Worm (Caenorhabditis elegans) whole organism, mixed stage, embryonic: ENCODE measurements around the gene madf-5.

Experiments used
- bed-3 ChIP-seq: fragments of 200-800 bp; sonication (Bioruptor generic); optimal IDR thresholded peaks from 3 replicates; lab custom pipeline; 2018; ENCODE audit warnings: mild to moderate bottlenecking, missing genetic modification characterization, moderate library complexity, missing compliant biosample characterization
- ceh-43 ChIP-seq: fragments of 200-800 bp; sonication (Bioruptor generic); optimal IDR thresholded peaks from 2 replicates; lab custom pipeline; 2018; ENCODE audit warnings: mild to moderate bottlenecking, missing genetic modification characterization, moderate library complexity, missing compliant biosample characterization
- elt-1 ChIP-seq: sonication (generic microtip); optimal IDR thresholded peaks from 2 replicates; lab custom pipeline; 2017; ENCODE audit warnings: missing genetic modification characterization, mild to moderate bottlenecking, missing compliant biosample characterization, antibody characterized with exemption, moderate library complexity, borderline replicate concordance; ENCODE audit not compliant: insufficient read depth
- hlh-1 ChIP-seq: fragments of 150-350 bp; optimal IDR thresholded peaks from 2 replicates; lab custom pipeline; 2014; ENCODE audit warnings: missing biosample characterization, missing genetic modification reagents, missing genetic modification characterization
- nhr-12 ChIP-seq: fragments of 150-350 bp; optimal IDR thresholded peaks from 2 replicates; lab custom pipeline; 2014; ENCODE audit warnings: missing biosample characterization, missing genetic modification characterization
- nhr-2 ChIP-seq: fragments of 150-350 bp; optimal IDR thresholded peaks from 2 replicates; lab custom pipeline; 2014; ENCODE audit warnings: missing biosample characterization, missing genetic modification characterization
- nhr-237 ChIP-seq: fragments of 150-350 bp; optimal IDR thresholded peaks from 2 replicates; lab custom pipeline; 2014; ENCODE audit warnings: missing biosample characterization, missing genetic modification characterization
- nhr-76 ChIP-seq: sonication (generic microtip); optimal IDR thresholded peaks from 2 replicates; lab custom pipeline; 2017; ENCODE audit warnings: missing biosample characterization, missing genetic modification characterization
- ztf-11 ChIP-seq: fragments of 150-350 bp; optimal IDR thresholded peaks from 2 replicates; lab custom pipeline; 2014; ENCODE audit warnings: missing biosample characterization, missing genetic modification characterization

DNA sequence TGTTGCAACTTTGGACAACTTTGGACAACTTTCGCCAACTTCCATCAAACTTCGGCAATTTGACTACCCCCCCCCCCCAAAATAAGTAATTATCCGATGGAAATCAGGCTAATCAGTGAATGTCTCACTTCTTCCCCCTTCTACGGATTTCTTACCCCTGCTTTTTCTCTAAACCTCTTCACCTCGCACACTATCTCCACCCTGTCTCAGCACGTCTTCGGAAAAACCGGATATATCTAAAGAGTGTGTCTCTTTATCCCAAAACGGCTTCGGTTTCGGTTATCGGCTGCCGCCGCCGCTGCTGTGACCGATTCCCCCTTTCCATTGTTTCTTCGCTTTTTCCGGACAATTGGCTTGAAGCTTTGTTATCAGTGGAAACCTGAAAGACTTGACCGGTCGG is 5.6 kb upstream of the madf-5 start:
- TF ChIP-seq elt-1 (tag; lab: Kevin White, UChicago), result no peak
- no peak for TF ChIP-seq bed-3
- TF ChIP-seq ztf-11 (tag; lab: Kevin White, UChicago), result no peak
- no peak for TF ChIP-seq nhr-237 (tag; lab: Kevin White, UChicago)
- TF ChIP-seq nhr-12, result no peak
- TF ChIP-seq nhr-76 (tag; lab: Kevin White, UChicago), result no peak
- no peak for TF ChIP-seq ceh-43 (GFP tag; lab: Kevin White, UChicago)
- TF ChIP-seq nhr-2 (tag; lab: Kevin White, UChicago), result no peak
- TF ChIP-seq hlh-1 (tag; lab: Kevin White, UChicago), result no peak
